Fruit fly (Drosophila melanogaster) whole organism, wandering third instar larva: ENCODE measurements around the gene by.

Source experiments
- Abd-B ChIP-seq: fragments of >200 bp; optimal IDR thresholded peaks from 2 replicates; lab custom pipeline; 2017; ENCODE audit warnings: missing biosample characterization, missing genetic modification characterization
- CG32264 ChIP-seq: fragments of 200-800 bp; sonication (Bioruptor generic); optimal IDR thresholded peaks from 2 replicates; lab custom pipeline; 2016; ENCODE audit warnings: missing biosample characterization, missing genetic modification characterization
- CG9705 ChIP-seq: fragments of 200-800 bp; sonication (Bioruptor generic); optimal IDR thresholded peaks from 2 replicates; lab custom pipeline; 2018; ENCODE audit warnings: missing biosample characterization, mild to moderate bottlenecking, missing genetic modification characterization
- CrebA ChIP-seq: fragments of 200-800 bp; sonication (Bioruptor generic); optimal IDR thresholded peaks from 2 replicates; lab custom pipeline; 2016; ENCODE audit warnings: missing biosample characterization, mild to moderate bottlenecking, missing genetic modification characterization, borderline replicate concordance
- Dfd ChIP-seq: fragments of >200 bp; optimal IDR thresholded peaks from 2 replicates; lab custom pipeline; 2017; ENCODE audit warnings: missing biosample characterization, missing genetic modification characterization
- Dif ChIP-seq: fragments of 200-275, 200-300 bp; sonication (Bioruptor generic); optimal IDR thresholded peaks from 2 replicates; lab custom pipeline; 2018; ENCODE audit warnings: missing biosample characterization, missing genetic modification characterization; ENCODE audit not compliant: partially characterized antibody
- HLH106 ChIP-seq: fragments of 200-800 bp; optimal IDR thresholded peaks from 3 replicates; lab custom pipeline; 2019; ENCODE audit warnings: missing biosample characterization, mild to moderate bottlenecking, missing genetic modification characterization, moderate library complexity
- Hnf4 ChIP-seq: fragments of 200-800 bp; sonication (Bioruptor generic); optimal IDR thresholded peaks from 2 replicates; lab custom pipeline; 2016; ENCODE audit warnings: missing biosample characterization, mild to moderate bottlenecking, missing genetic modification characterization
- Hr78 ChIP-seq: fragments of >200 bp; optimal IDR thresholded peaks from 2 replicates; lab custom pipeline; 2017; ENCODE audit warnings: missing biosample characterization, missing genetic modification characterization
- Hr83 ChIP-seq: fragments of 200-300 bp; sonication (Bioruptor generic); optimal IDR thresholded peaks from 2 replicates; lab custom pipeline; 2016; ENCODE audit warnings: missing biosample characterization, mild to moderate bottlenecking, missing genetic modification characterization, moderate library complexity; ENCODE audit not compliant: poor library complexity, severe bottlenecking
- Jra ChIP-seq: sonication (Bioruptor generic); optimal IDR thresholded peaks from 2 replicates; lab custom pipeline; 2016; ENCODE audit warnings: missing biosample characterization, missing genetic modification characterization
- Mio ChIP-seq: sonication (Bioruptor generic); optimal IDR thresholded peaks from 2 replicates; lab custom pipeline; 2016; ENCODE audit warnings: missing biosample characterization, missing genetic modification characterization
- Myc ChIP-seq: fragments of >200 bp; optimal IDR thresholded peaks from 2 replicates; lab custom pipeline; 2017
- N ChIP-seq: fragments of >200 bp; optimal IDR thresholded peaks from 2 replicates; lab custom pipeline; 2018; ENCODE audit warnings: missing biosample characterization, missing external identifiers, missing genetic modification characterization
- OdsH ChIP-seq: fragments of 200-800 bp; sonication (Bioruptor generic); optimal IDR thresholded peaks from 2 replicates; lab custom pipeline; 2016; ENCODE audit warnings: missing biosample characterization, mild to moderate bottlenecking, missing genetic modification characterization
- Rel ChIP-seq, 2 experiments: fragments of 200-800 bp; sonication (Bioruptor generic) in 1 of 2; optimal IDR thresholded peaks; 2 replicates in 1 of 2; 3 replicates in 1 of 2; lab custom pipeline; 2016 to 2019; ENCODE audit warnings: mild to moderate bottlenecking in 2 of 2, missing biosample characterization in 2 of 2, missing genetic modification characterization in 2 of 2, moderate library complexity in 1 of 2
- Sp1 ChIP-seq: fragments of 200-800 bp; sonication (Bioruptor generic); optimal IDR thresholded peaks from 3 replicates; lab custom pipeline; 2019; ENCODE audit warnings: missing biosample characterization, mild to moderate bottlenecking, missing genetic modification characterization, moderate library complexity
- Vsx2 ChIP-seq: fragments of 200-300, 225-300 bp; sonication (Bioruptor generic); optimal IDR thresholded peaks from 2 replicates; lab custom pipeline; 2018; ENCODE audit warnings: missing biosample characterization, missing genetic modification characterization; ENCODE audit not compliant: partially characterized antibody
- br ChIP-seq: fragments of 200-800 bp; sonication (Bioruptor generic); optimal IDR thresholded peaks from 2 replicates; lab custom pipeline; 2016; ENCODE audit warnings: missing biosample characterization, missing genetic modification characterization
- brk ChIP-seq: fragments of 200-800 bp; sonication (Bioruptor generic); optimal IDR thresholded peaks from 2 replicates; lab custom pipeline; 2016; ENCODE audit warnings: missing biosample characterization, mild to moderate bottlenecking, missing genetic modification characterization
- dl ChIP-seq, 2 experiments: fragments of 175-275, 200-275 bp in 1 of 2; fragments of 200-275 bp in 1 of 2; sonication (Bioruptor generic); optimal IDR thresholded peaks; lab custom pipeline; 2018; ENCODE audit warnings: mild to moderate bottlenecking in 2 of 2, missing biosample characterization in 2 of 2, missing genetic modification characterization in 2 of 2, moderate library complexity in 2 of 2; ENCODE audit not compliant: partially characterized antibody in 2 of 2, insufficient read depth in 1 of 2
- dmrt93B ChIP-seq: fragments of 200-800 bp; sonication (Bioruptor generic); optimal IDR thresholded peaks from 2 replicates; lab custom pipeline; 2018; ENCODE audit warnings: missing biosample characterization, mild to moderate bottlenecking, missing genetic modification characterization
- dsf ChIP-seq: sonication (Bioruptor generic); optimal IDR thresholded peaks from 2 replicates; lab custom pipeline; 2016; ENCODE audit warnings: missing biosample characterization, missing genetic modification characterization, borderline replicate concordance
- ey ChIP-seq: fragments of 200-800 bp; sonication (Bioruptor generic); optimal IDR thresholded peaks from 2 replicates; lab custom pipeline; 2016; ENCODE audit warnings: missing biosample characterization, missing genetic modification characterization
- foxo ChIP-seq, 2 experiments: fragments of 200-800 bp; sonication (Bioruptor generic); optimal IDR thresholded peaks; 2 replicates in 1 of 2; 3 replicates in 1 of 2; lab custom pipeline; 2016 to 2017; ENCODE audit warnings: missing biosample characterization in 2 of 2, missing genetic modification characterization in 2 of 2
- fru ChIP-seq: fragments of 200-800 bp; sonication (Bioruptor generic); optimal IDR thresholded peaks from 3 replicates; lab custom pipeline; 2016; ENCODE audit warnings: missing biosample characterization, mild to moderate bottlenecking, missing genetic modification characterization
- h ChIP-seq: fragments of 200-800 bp; sonication (Bioruptor generic); optimal IDR thresholded peaks from 3 replicates; lab custom pipeline; 2016; ENCODE audit warnings: missing biosample characterization, mild to moderate bottlenecking, missing genetic modification characterization
- jim ChIP-seq: fragments of 175-275, 200-325 bp; sonication (Bioruptor generic); optimal IDR thresholded peaks from 2 replicates; lab custom pipeline; 2016; ENCODE audit warnings: missing biosample characterization, mild to moderate bottlenecking, missing genetic modification characterization
- lola ChIP-seq: fragments of >200 bp; optimal IDR thresholded peaks from 2 replicates; lab custom pipeline; 2017; ENCODE audit warnings: missing biosample characterization, missing genetic modification characterization
- pan ChIP-seq: fragments of >200 bp; optimal IDR thresholded peaks from 2 replicates; lab custom pipeline; 2017
- psq ChIP-seq: fragments of 200-800 bp; sonication (Bioruptor generic); optimal IDR thresholded peaks from 3 replicates; lab custom pipeline; 2017; ENCODE audit warnings: missing biosample characterization, mild to moderate bottlenecking, missing genetic modification characterization, moderate library complexity
- rgr ChIP-seq: fragments of 200-800 bp; sonication (Bioruptor generic); optimal IDR thresholded peaks from 3 replicates; lab custom pipeline; 2016; ENCODE audit warnings: missing biosample characterization, mild to moderate bottlenecking, missing genetic modification characterization
- sv ChIP-seq: fragments of 200-800 bp; sonication (Bioruptor generic); optimal IDR thresholded peaks from 3 replicates; lab custom pipeline; 2016; ENCODE audit warnings: missing biosample characterization, missing genetic modification characterization
- tai ChIP-seq: sonication (Bioruptor generic); optimal IDR thresholded peaks from 2 replicates; lab custom pipeline; 2016; ENCODE audit warnings: missing biosample characterization, missing genetic modification characterization
- usp ChIP-seq: fragments of >200 bp; optimal IDR thresholded peaks from 2 replicates; lab custom pipeline; 2017; ENCODE audit warnings: missing biosample characterization, missing genetic modification characterization
- woc ChIP-seq: sonication (Bioruptor generic); optimal IDR thresholded peaks from 2 replicates; lab custom pipeline; 2016; ENCODE audit warnings: missing biosample characterization, mild to moderate bottlenecking, missing genetic modification characterization

The by gene

dm6 chr3R:9501489-9502415, 31.1 kb downstream of the by start:
- TF ChIP-seq CG9705 (GFP tag; lab: Kevin White, UChicago) (no peak), Sp1 (GFP tag; lab: Kevin White, UChicago) (no peak), CrebA (GFP tag; lab: Kevin White, UChicago) (no peak), Hr78 (no peak), woc (GFP tag; lab: Kevin White, UChicago) (no peak), N (no peak), Jra (GFP tag; lab: Kevin White, UChicago) (no peak), Hnf4 (GFP tag; lab: Kevin White, UChicago) (no peak), OdsH (GFP tag; lab: Kevin White, UChicago) (no peak), HLH106 (tag; lab: Kevin White, UChicago) (no peak), lola (GFP tag; lab: Kevin White, UChicago) (no peak), Dif (GFP tag; lab: Kevin White, UChicago) (peak; percentile 56), h (GFP tag; lab: Kevin White, UChicago) (peak; percentile 57), dl (GFP tag; optimal IDR thresholded peaks at IDR 0.05; lab: Kevin White, UChicago; ENCODE audit: insufficient read depth in 1 of 2, partially characterized antibody in 2 of 2) (peak in 1 of 2 experiments; percentile 61)

DNA sequence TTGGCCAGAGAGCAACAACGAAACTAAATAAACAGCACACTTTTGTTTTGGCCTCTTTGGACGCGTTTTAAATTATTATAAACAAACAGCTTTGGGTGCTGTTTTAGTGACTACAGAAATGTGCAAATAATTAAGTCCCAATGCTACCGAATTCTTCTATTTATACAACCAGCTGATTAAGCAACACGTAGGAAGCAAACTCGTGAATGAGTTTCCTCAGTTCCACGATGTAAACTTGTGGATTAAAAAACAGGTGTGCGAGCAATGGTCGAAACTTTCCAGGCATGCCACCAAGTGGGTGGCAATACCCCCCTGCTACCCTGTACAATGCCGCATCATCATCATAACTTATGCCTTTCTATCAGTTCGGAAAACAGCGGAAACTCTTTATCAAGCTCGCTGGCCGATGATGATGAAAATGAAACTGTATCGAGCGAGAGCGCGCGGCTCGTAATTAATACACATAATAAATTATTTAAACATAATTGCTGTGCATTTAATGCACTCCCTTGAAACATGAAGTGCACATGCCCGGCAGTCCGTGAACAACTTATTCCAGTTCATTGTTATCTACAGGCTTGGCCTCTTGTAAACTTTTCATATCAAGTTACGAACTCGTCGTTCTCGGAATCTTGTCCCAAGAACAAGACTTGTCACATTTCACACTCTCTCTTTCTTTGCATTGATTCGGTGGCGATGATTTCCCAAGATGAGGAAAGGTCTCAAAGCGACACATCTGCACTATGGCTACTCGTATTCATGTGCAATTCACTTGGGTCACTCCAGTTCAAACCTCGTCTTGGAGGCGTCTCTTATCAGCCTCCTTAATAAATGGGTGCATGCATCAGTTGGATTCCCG, 32.4 kb downstream of the by start:
- no peak for TF ChIP-seq fru (GFP tag; lab: Kevin White, UChicago)
- TF ChIP-seq Hr83 (GFP tag; lab: Kevin White, UChicago), result no peak
- no peak for TF ChIP-seq CrebA (GFP tag; lab: Kevin White, UChicago)
- TF ChIP-seq h (GFP tag; lab: Kevin White, UChicago), result peak; percentile 14

dm6 chr3R:9499238-9499637, 33.6 kb downstream of the by start:
- TF ChIP-seq Myc, result no peak
- TF ChIP-seq N, result no peak
- TF ChIP-seq ey (GFP tag; lab: Kevin White, UChicago), result no peak
- no peak for TF ChIP-seq Jra (GFP tag; lab: Kevin White, UChicago)
- TF ChIP-seq h (GFP tag; lab: Kevin White, UChicago), result no peak
- TF ChIP-seq psq (GFP tag; lab: Kevin White, UChicago), result no peak

- TF ChIP-seq tai (GFP tag; lab: Kevin White, UChicago) (peak; percentile 84), Jra (GFP tag; lab: Kevin White, UChicago) (peak; percentile 75), N (peak; percentile 8), Sp1 (GFP tag; lab: Kevin White, UChicago) (peak; percentile 41), Abd-B (GFP tag; lab: Kevin White, UChicago) (no peak), Mio (no peak), rgr (GFP tag; lab: Kevin White, UChicago) (peak; percentile 71), woc (GFP tag; lab: Kevin White, UChicago) (peak; percentile 18), dl (GFP tag; optimal IDR thresholded peaks at IDR 0.05; lab: Kevin White, UChicago; ENCODE audit: insufficient read depth in 1 of 2, partially characterized antibody in 2 of 2) (no peak), Myc (peak; percentile 74), CG9705 (GFP tag; lab: Kevin White, UChicago) (peak; percentile 63), pan (lab: Kevin White, UChicago) (no peak), Hnf4 (GFP tag; lab: Kevin White, UChicago) (peak; percentile 90), CG32264 (peak; percentile 42), dmrt93B (GFP tag; lab: Kevin White, UChicago) (peak; percentile 28), OdsH (GFP tag; lab: Kevin White, UChicago) (peak; percentile 49), brk (peak; percentile 72), foxo (GFP tag; optimal IDR thresholded peaks at IDR 0.05; lab: Kevin White, UChicago) (peak in 1 of 2 experiments; percentile 86), Dfd (GFP tag; lab: Kevin White, UChicago) (no peak), lola (GFP tag; lab: Kevin White, UChicago) (no peak), ey (GFP tag; lab: Kevin White, UChicago) (peak; percentile 68), sv (peak; percentile 60), jim (GFP tag; lab: Kevin White, UChicago) (no peak), Hr83 (GFP tag; lab: Kevin White, UChicago) (peak; percentile 78), br (GFP tag; lab: Kevin White, UChicago) (peak; percentile 77), fru (GFP tag; lab: Kevin White, UChicago) (peak; percentile 55), Hr78 (no peak), Dif (GFP tag; lab: Kevin White, UChicago) (no peak), Vsx2 (no peak), Rel (GFP tag; optimal IDR thresholded peaks at IDR 0.05; lab: Kevin White, UChicago) (no peak), Rel (tag; optimal IDR thresholded peaks at IDR 0.05; lab: Kevin White, UChicago) (peak; percentile 49), dsf (GFP tag; lab: Kevin White, UChicago) (peak; percentile 41), psq (GFP tag; lab: Kevin White, UChicago) (peak; percentile 42), usp (GFP tag; lab: Kevin White, UChicago) (no peak), HLH106 (tag; lab: Kevin White, UChicago) (peak; percentile 75)
These were observed 36.1 kb downstream of the by start for dm6 chr3R:9496748-9497147.
